Worm (Caenorhabditis elegans): ENCODE measurements around the gene nhr-71.
A peak's percentile ranks its signal among the peaks of the same experiment; 100 is the strongest.

The nhr-71 gene

ce11 chrX:13729724-13730123 lies 17.4 kb upstream of the nhr-71 start (continued):
- no peak for TF ChIP-seq nhr-27 (tag; optimal IDR thresholded peaks at IDR 0.05)
- TF ChIP-seq ZK185.1 (tag; optimal IDR thresholded peaks at IDR 0.05; ENCODE audit: poor library complexity, severe bottlenecking), result peak; percentile 17
- TF ChIP-seq let-607 (tag; optimal IDR thresholded peaks at IDR 0.05), result no peak
- TF ChIP-seq bed-1 (GFP tag; IDR thresholded peaks at IDR 0.05), result no peak
- no peak for TF ChIP-seq tbx-9 (tag; optimal IDR thresholded peaks at IDR 0.05; ENCODE audit: borderline replicate concordance)
- TF ChIP-seq hmg-1.2 (GFP tag; IDR thresholded peaks at IDR 0.05), result peak; percentile 62
- TF ChIP-seq pha-4 (tag; optimal IDR thresholded peaks at IDR 0.05), result no peak
- no peak for TF ChIP-seq nhr-120 (GFP tag; IDR thresholded peaks at IDR 0.05)
- no peak for TF ChIP-seq T26A5.8 (tag; optimal IDR thresholded peaks at IDR 0.05)
- TF ChIP-seq F23B12.7 (tag; optimal IDR thresholded peaks at IDR 0.05; ENCODE audit: insufficient read depth), result no peak
- TF ChIP-seq let-526 (GFP tag; IDR thresholded peaks at IDR 0.05), result no peak
- TF ChIP-seq F57C9.4 (tag; optimal IDR thresholded peaks at IDR 0.05), result no peak
- peak; percentile 87 for TF ChIP-seq tbp1 (GFP tag; optimal IDR thresholded peaks at IDR 0.05)
- no peak for TF ChIP-seq madf-8 (GFP tag; conservative IDR thresholded peaks at IDR 0.05)
- peak; percentile 52 for TF ChIP-seq snpc-4 (GFP tag; optimal IDR thresholded peaks at IDR 0.05)
- TF ChIP-seq snpc-4 (tag; optimal IDR thresholded peaks at IDR 0.05), result peak in 1 of 4 experiments; percentile 16
- TF ChIP-seq ztf-18 (tag; optimal IDR thresholded peaks at IDR 0.05), result no peak
- no peak for TF ChIP-seq lsy-27 (tag; optimal IDR thresholded peaks at IDR 0.05; ENCODE audit: borderline replicate concordance, insufficient read depth)
- 0 out of 2 replicates have a peak, but pooled peaks have one; percentile 8 for TF ChIP-seq ztf-25 (GFP tag; IDR thresholded peaks at IDR 0.05)
- TF ChIP-seq cebp-2 (GFP tag; IDR thresholded peaks at IDR 0.05), result no peak
- no peak for TF ChIP-seq F33H1.4 (GFP tag; IDR thresholded peaks at IDR 0.05)
- TF ChIP-seq snpc-1.1 (tag; optimal IDR thresholded peaks at IDR 0.05; ENCODE audit: insufficient read depth), result peak; percentile 60
- TF ChIP-seq unc-130 (GFP tag; optimal IDR thresholded peaks at IDR 0.05), result no peak
- TF ChIP-seq ets-4 (GFP tag; optimal IDR thresholded peaks at IDR 0.05), result no peak
- peak; percentile 23 for TF ChIP-seq snpc-1.3 (tag; optimal IDR thresholded peaks at IDR 0.05; ENCODE audit: insufficient read depth)
- TF ChIP-seq atf-7 (tag; optimal IDR thresholded peaks at IDR 0.05), result no peak
- TF ChIP-seq die-1 (tag; optimal IDR thresholded peaks at IDR 0.05), result peak; percentile 51
- no peak for TF ChIP-seq mel-28 (tag; optimal IDR thresholded peaks at IDR 0.05; ENCODE audit: borderline replicate concordance)
- TF ChIP-seq F49E8.2 (tag; optimal IDR thresholded peaks at IDR 0.05; ENCODE audit: insufficient read depth), result no peak
- no peak for TF ChIP-seq ama-1 (optimal IDR thresholded peaks at IDR 0.05)
- TF ChIP-seq ama-1 (GFP tag; optimal IDR thresholded peaks at IDR 0.05), result peak in 1 of 2 experiments; percentile 30
- TF ChIP-seq ceh-100 (GFP tag; IDR thresholded peaks at IDR 0.05), result no peak
- TF ChIP-seq bed-2 (GFP tag; IDR thresholded peaks at IDR 0.05), result no peak
- no peak for TF ChIP-seq nhr-80 (tag; optimal IDR thresholded peaks at IDR 0.05)
- no peak for TF ChIP-seq egl-18 (GFP tag; IDR thresholded peaks at IDR 0.05)
- TF ChIP-seq C06A6.2 (GFP tag; conservative IDR thresholded peaks at IDR 0.05), result no peak
- TF ChIP-seq lin-40 (tag; optimal IDR thresholded peaks at IDR 0.05), result no peak
- TF ChIP-seq lin-54 (GFP tag; optimal IDR thresholded peaks at IDR 0.05), result no peak
- no peak for TF ChIP-seq chd-7 (tag; optimal IDR thresholded peaks at IDR 0.05)
- TF ChIP-seq athp-1 (tag; optimal IDR thresholded peaks at IDR 0.05), result no peak
- TF ChIP-seq lag-1 (GFP tag; IDR thresholded peaks at IDR 0.05), result no peak
- no peak for TF ChIP-seq madf-10 (tag; optimal IDR thresholded peaks at IDR 0.05)
- no peak for TF ChIP-seq ccch-3 (GFP tag; optimal IDR thresholded peaks at IDR 0.05)
- TF ChIP-seq Y95B8A.8 (GFP tag; IDR thresholded peaks at IDR 0.05), result no peak
- TF ChIP-seq hlh-12 (tag; optimal IDR thresholded peaks at IDR 0.05), result no peak
- TF ChIP-seq him-1 (tag; optimal IDR thresholded peaks at IDR 0.05), result no peak
- peak; percentile 50 for TF ChIP-seq rpc-1 (optimal IDR thresholded peaks at IDR 0.05)
- peak; percentile 80 for TF ChIP-seq rpc-1 (tag; optimal IDR thresholded peaks at IDR 0.05)
- TF ChIP-seq D2030.7 (GFP tag; IDR thresholded peaks at IDR 0.05), result peak; percentile 67

All from whole organism, young adult.